Worm (Caenorhabditis elegans) whole organism, L4 larva: ENCODE results near the gene nhr-12.

Experiments used
- F49E8.2 ChIP-seq: sonication (generic microtip); optimal IDR thresholded peaks from 2 replicates; lab custom pipeline; 2016; ENCODE audit warnings: missing compliant biosample characterization, mild to moderate bottlenecking, missing genetic modification characterization, borderline replicate concordance
- Y105C5A.15 ChIP-seq: fragments of 200-800 bp; sonication (Bioruptor generic); IDR thresholded peaks from 2 replicates; pipeline ENCODE4 v1.3.6; 2022; ENCODE audit warnings: missing genetic modification characterization, missing compliant biosample characterization
- aly-2 ChIP-seq: sonication (generic microtip); optimal IDR thresholded peaks from 2 replicates; lab custom pipeline; 2018; ENCODE audit warnings: missing biosample characterization, missing genetic modification characterization
- egl-27 ChIP-seq: sonication (generic microtip); optimal IDR thresholded peaks from 3 replicates; lab custom pipeline; 2017; ENCODE audit warnings: missing biosample characterization, missing genetic modification reagents, missing genetic modification characterization
- fos-1 ChIP-seq: fragments of 150-350 bp; optimal IDR thresholded peaks from 2 replicates; lab custom pipeline; 2014; ENCODE audit warnings: missing biosample characterization, missing genetic modification characterization
- lin-13 ChIP-seq: fragments of 150-350 bp; optimal IDR thresholded peaks from 2 replicates; lab custom pipeline; 2014; ENCODE audit warnings: missing biosample characterization, missing genetic modification reagents, missing genetic modification characterization
- nhr-237 ChIP-seq: sonication (generic microtip); optimal IDR thresholded peaks from 2 replicates; lab custom pipeline; 2017; ENCODE audit warnings: missing biosample characterization, missing genetic modification characterization
- nhr-28 ChIP-seq: fragments of 150-350 bp; optimal IDR thresholded peaks from 2 replicates; lab custom pipeline; 2014; ENCODE audit warnings: missing biosample characterization, missing genetic modification characterization
- pqm-1 ChIP-seq: sonication (generic microtip); optimal IDR thresholded peaks from 2 replicates; lab custom pipeline; 2017; ENCODE audit warnings: missing biosample characterization, missing genetic modification characterization

- no peak for TF ChIP-seq Y105C5A.15 (GFP tag; lab: Robert Waterston, UW)
- TF ChIP-seq nhr-237 (tag; lab: Kevin White, UChicago): no peak
- TF ChIP-seq nhr-28 (tag; lab: Kevin White, UChicago): peak; percentile 89
- no peak for TF ChIP-seq fos-1 (tag; lab: Kevin White, UChicago)
- TF ChIP-seq egl-27 (tag; lab: Kevin White, UChicago): no peak
- no peak for TF ChIP-seq lin-13 (GFP tag; lab: Kevin White, UChicago)
- no peak for TF ChIP-seq pqm-1 (tag; lab: Kevin White, UChicago)
- TF ChIP-seq aly-2 (tag; lab: Kevin White, UChicago): no peak
- no peak for TF ChIP-seq F49E8.2
Observed at ce11 chrV:10081636-10082035, 2.2 kb downstream of the nhr-12 start, which contains the start of gene nhr-205.
